Fruit fly (Drosophila melanogaster): ENCODE measurements around the gene ATPsynbetaL.

Gene ATPsynbetaL

DNA sequence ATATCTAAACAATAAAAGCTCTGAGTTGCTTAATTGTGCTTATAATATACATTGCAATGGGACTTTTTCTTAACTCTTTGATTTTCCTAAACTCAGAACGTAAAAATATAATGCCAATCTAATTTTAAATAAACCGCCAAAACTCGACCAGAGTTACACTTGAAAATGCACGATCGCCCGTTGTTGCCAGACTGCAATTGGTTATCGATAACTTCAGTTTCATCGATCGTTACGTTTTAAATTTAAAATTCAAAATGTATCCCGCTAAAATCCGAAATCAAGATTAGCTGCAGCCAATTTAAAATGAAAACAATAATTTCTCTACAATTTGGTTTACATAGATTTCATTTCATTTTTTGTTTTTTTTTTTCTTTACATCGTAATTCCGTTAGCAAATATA is 41.5 kb downstream of the ATPsynbetaL start (continued):
- TF ChIP-seq CG8290 (GFP tag; optimal IDR thresholded peaks at IDR 0.05) (no peak), CG8290 (tag; optimal IDR thresholded peaks at IDR 0.05) (no peak), Lhr (GFP tag; optimal IDR thresholded peaks at IDR 0.05) (peak; percentile 33), CG10274 (GFP tag; optimal IDR thresholded peaks at IDR 0.05) (no peak), pb (GFP tag; optimal IDR thresholded peaks at IDR 0.05) (no peak), ken (GFP tag; IDR thresholded peaks at IDR 0.05) (no peak), CG18619 (GFP tag; optimal IDR thresholded peaks at IDR 0.05) (no peak), CG30431 (GFP tag; optimal IDR thresholded peaks at IDR 0.05) (no peak), CG14667 (GFP tag; IDR thresholded peaks at IDR 0.05) (no peak), sug (tag; optimal IDR thresholded peaks at IDR 0.05) (no peak), HmgZ (tag; optimal IDR thresholded peaks at IDR 0.05) (peak; percentile 42), sim (GFP tag; IDR thresholded peaks at IDR 0.05) (no peak), CG3838 (GFP tag; optimal IDR thresholded peaks at IDR 0.05) (no peak), br (optimal IDR thresholded peaks at IDR 0.05) (no peak), CG7556 (GFP tag; optimal IDR thresholded peaks at IDR 0.05) (no peak), fru (optimal IDR thresholded peaks at IDR 0.05) (no peak), unc-4 (GFP tag; IDR thresholded peaks at IDR 0.05; ENCODE audit: partially characterized antibody) (peak; percentile 37; the same call in 1 of the 2 replicates), az2 (GFP tag; optimal IDR thresholded peaks at IDR 0.05) (no peak), insv (GFP tag; optimal IDR thresholded peaks at IDR 0.05) (no peak), odd (GFP tag; optimal IDR thresholded peaks at IDR 0.05) (no peak), CG6791 (GFP tag; IDR thresholded peaks at IDR 0.05; ENCODE audit: partially characterized antibody) (peak; percentile 46; the same call in 1 of the 3 replicates), CG4360 (GFP tag; IDR thresholded peaks at IDR 0.05) (no peak), CG7271 (tag; optimal IDR thresholded peaks at IDR 0.05) (no peak), CG30020 (tag; optimal IDR thresholded peaks at IDR 0.05) (no peak), D (optimal IDR thresholded peaks at IDR 0.05) (no peak), D (GFP tag; optimal IDR thresholded peaks at IDR 0.05) (no peak), Asciz (GFP tag; optimal IDR thresholded peaks at IDR 0.05) (no peak), CG10654 (GFP tag; optimal IDR thresholded peaks at IDR 0.05) (no peak), NFAT (GFP tag; IDR thresholded peaks at IDR 0.05) (no peak), h (optimal IDR thresholded peaks at IDR 0.05) (no peak), ac (GFP tag; optimal IDR thresholded peaks at IDR 0.05) (no peak), CG11398 (GFP tag; optimal IDR thresholded peaks at IDR 0.05) (no peak), kay (GFP tag; optimal IDR thresholded peaks at IDR 0.05) (no peak), exex (tag; optimal IDR thresholded peaks at IDR 0.05) (no peak), stwl (tag; optimal IDR thresholded peaks at IDR 0.05) (peak; percentile 58), H15 (GFP tag; IDR thresholded peaks at IDR 0.05) (no peak), hkb (optimal IDR thresholded peaks at IDR 0.05) (no peak), hkb (GFP tag; IDR thresholded peaks at IDR 0.05) (no peak), CG10366 (GFP tag; IDR thresholded peaks at IDR 0.05) (no peak), CG33557 (GFP tag; optimal IDR thresholded peaks at IDR 0.05) (no peak), Ets65A (GFP tag) (no peak), CG16813 (GFP tag; IDR thresholded peaks at IDR 0.05; ENCODE audit: partially characterized antibody) (no peak)

dm6 chr3L:16141556-16141955 is 43.9 kb downstream of the ATPsynbetaL start:
- TF ChIP-seq CG3407 (GFP tag; optimal IDR thresholded peaks at IDR 0.05) = no peak
- TF ChIP-seq ind (GFP tag; optimal IDR thresholded peaks at IDR 0.05) = no peak
- TF ChIP-seq CG6791 (GFP tag; IDR thresholded peaks at IDR 0.05; ENCODE audit: partially characterized antibody) = 0 out of 3 replicates have a peak, but pooled peaks have one; percentile 13
- TF ChIP-seq BtbVII (GFP tag; optimal IDR thresholded peaks at IDR 0.05) = no peak
- no peak for TF ChIP-seq CG18262 (tag; optimal IDR thresholded peaks at IDR 0.05)
- no peak for TF ChIP-seq onecut (GFP tag; IDR thresholded peaks at IDR 0.05)
- no peak for TF ChIP-seq tgo (GFP tag; IDR thresholded peaks at IDR 0.05)
- TF ChIP-seq gcm (GFP tag; optimal IDR thresholded peaks at IDR 0.05) = no peak
- TF ChIP-seq NC2α (GFP tag; optimal IDR thresholded peaks at IDR 0.05) = no peak
- TF ChIP-seq CG11247 (GFP tag; IDR thresholded peaks at IDR 0.05) = no peak
- TF ChIP-seq Ets65A (GFP tag) = peak; percentile 37
- no peak for TF ChIP-seq Adf1 (GFP tag; IDR thresholded peaks at IDR 0.05)
- TF ChIP-seq HLH4C (GFP tag; IDR thresholded peaks at IDR 0.05; ENCODE audit: partially characterized antibody) = no peak
- TF ChIP-seq sens (GFP tag) = no peak
- no peak for TF ChIP-seq Xrp1 (GFP tag; IDR thresholded peaks at IDR 0.05)
- peak; percentile 25 for TF ChIP-seq Med (GFP tag)
- no peak for TF ChIP-seq CG1024 (GFP tag; IDR thresholded peaks at IDR 0.05)

Measured in whole organism, embryonic.